Worm (Caenorhabditis elegans) whole organism, L2 larva: ENCODE measurements around the gene idpp-5.

ENCODE experiments used
- R02D3.7 ChIP-seq: fragments of 150-350 bp; optimal IDR thresholded peaks from 2 replicates; lab custom pipeline; 2014; ENCODE audit warnings: missing biosample characterization, missing genetic modification characterization
- ceh-82 ChIP-seq: fragments of 150-350 bp; optimal IDR thresholded peaks from 2 replicates; lab custom pipeline; 2014; ENCODE audit warnings: missing biosample characterization, missing genetic modification characterization
- dmd-4 ChIP-seq: sonication (generic microtip); optimal IDR thresholded peaks from 2 replicates; lab custom pipeline; 2017; ENCODE audit warnings: missing biosample characterization, missing genetic modification characterization
- elt-1 ChIP-seq: fragments of 150-350 bp; optimal IDR thresholded peaks from 2 replicates; lab custom pipeline; 2014; ENCODE audit warnings: missing biosample characterization, missing genetic modification characterization
- lin-39 ChIP-seq: fragments of 150-350 bp; optimal IDR thresholded peaks from 2 replicates; lab custom pipeline; 2014; ENCODE audit warnings: missing biosample characterization, missing genetic modification reagents, missing genetic modification characterization
- nhr-10 ChIP-seq: sonication (generic microtip); optimal IDR thresholded peaks from 2 replicates; lab custom pipeline; 2017; ENCODE audit warnings: missing biosample characterization, missing genetic modification characterization
- nhr-23 ChIP-seq: fragments of 150-350 bp; optimal IDR thresholded peaks from 2 replicates; lab custom pipeline; 2014; ENCODE audit warnings: missing biosample characterization, missing genetic modification reagents, missing genetic modification characterization
- nhr-77 ChIP-seq: fragments of 150-350 bp; optimal IDR thresholded peaks from 2 replicates; lab custom pipeline; 2014; ENCODE audit warnings: missing biosample characterization, missing genetic modification characterization
- snpc-4 ChIP-seq: fragments of 150-350 bp; optimal IDR thresholded peaks from 2 replicates; lab custom pipeline; 2014; ENCODE audit warnings: missing biosample characterization, missing genetic modification characterization
- zag-1 ChIP-seq: fragments of 150-350 bp; optimal IDR thresholded peaks from 2 replicates; lab custom pipeline; 2014; ENCODE audit warnings: missing biosample characterization, missing genetic modification characterization
- ztf-11 ChIP-seq: sonication (generic microtip); optimal IDR thresholded peaks from 2 replicates; lab custom pipeline; 2017; ENCODE audit warnings: missing biosample characterization, missing genetic modification characterization

DNA sequence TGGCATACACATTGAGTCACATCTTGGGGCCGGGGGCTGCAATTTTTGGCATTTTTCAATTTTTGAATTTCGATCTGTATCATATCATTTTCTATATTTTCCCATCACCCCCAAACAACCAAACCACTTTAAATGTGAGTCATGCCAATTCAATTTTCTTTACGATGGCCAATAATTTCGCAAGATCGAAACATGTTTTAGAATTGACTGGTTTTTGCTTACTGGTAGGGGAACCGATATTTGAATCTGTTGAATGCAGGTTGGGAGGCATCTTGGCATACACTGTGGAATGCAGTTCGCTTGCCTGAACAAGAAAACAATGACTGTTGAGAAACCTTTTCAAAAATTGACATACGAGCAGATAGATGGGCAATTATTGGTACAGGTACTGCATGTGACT is 1.5 kb downstream of the idpp-5 start:
- TF ChIP-seq zag-1 (tag; lab: Kevin White, UChicago) (no peak), ztf-11 (tag; lab: Kevin White, UChicago) (no peak), lin-39 (tag; lab: Kevin White, UChicago) (no peak), nhr-77 (no peak), R02D3.7 (tag; lab: Kevin White, UChicago) (no peak), dmd-4 (no peak), nhr-10 (tag; lab: Kevin White, UChicago) (no peak), ceh-82 (tag; lab: Kevin White, UChicago) (no peak), elt-1 (tag; lab: Kevin White, UChicago) (no peak), nhr-23 (no peak), snpc-4 (tag; lab: Kevin White, UChicago) (no peak)
